Worm (Caenorhabditis elegans): ENCODE results near the gene C03F11.4.

ce11 chrX:5366613-5367012 is 39.6 kb downstream of the C03F11.4 start:
- no peak for TF ChIP-seq ama-1 (optimal IDR thresholded peaks at IDR 0.05)
- no peak for TF ChIP-seq ama-1 (GFP tag; optimal IDR thresholded peaks at IDR 0.05)
- TF ChIP-seq lag-1 (GFP tag; IDR thresholded peaks at IDR 0.05) = no peak
- TF ChIP-seq K12H6.12 (tag; optimal IDR thresholded peaks at IDR 0.05) = no peak
- TF ChIP-seq hlh-12 (tag; optimal IDR thresholded peaks at IDR 0.05) = no peak
- TF ChIP-seq pbrm-1 (GFP tag; IDR thresholded peaks at IDR 0.05) = no peak
- no peak for TF ChIP-seq unc-62 (GFP tag; optimal IDR thresholded peaks at IDR 0.05)
- no peak for TF ChIP-seq nhr-80 (tag; optimal IDR thresholded peaks at IDR 0.05)
- TF ChIP-seq C06A6.2 (GFP tag; conservative IDR thresholded peaks at IDR 0.05) = no peak
- no peak for TF ChIP-seq nfya-2 (GFP tag; IDR thresholded peaks at IDR 0.05)
- TF ChIP-seq gei-17 (GFP tag; optimal IDR thresholded peaks at IDR 0.05) = no peak
- no peak for TF ChIP-seq Y53G8AR.9 (GFP tag; conservative IDR thresholded peaks at IDR 0.05)
- TF ChIP-seq repo-1 (tag; optimal IDR thresholded peaks at IDR 0.05) = no peak
- TF ChIP-seq snpc-4 (GFP tag; optimal IDR thresholded peaks at IDR 0.05) = no peak
- TF ChIP-seq snpc-4 (tag; optimal IDR thresholded peaks at IDR 0.05) = no peak
- no peak for TF ChIP-seq B0019.2 (GFP tag; conservative IDR thresholded peaks at IDR 0.05)
